Fruit fly (Drosophila melanogaster) whole organism, prepupa: ENCODE data around the gene CG6980.
A peak's percentile ranks its signal among the peaks of the same experiment; 100 is the strongest.

Source experiments
- Blimp-1 ChIP-seq: fragments of 200-800 bp; sonication (Bioruptor generic); optimal IDR thresholded peaks from 3 replicates; lab custom pipeline; 2017; ENCODE audit warnings: missing biosample characterization, missing genetic modification characterization, mild to moderate bottlenecking, moderate library complexity, missing genetic modification reagents
- CG10631 ChIP-seq: fragments of 200-800 bp; sonication (Bioruptor generic); optimal IDR thresholded peaks from 2 replicates; lab custom pipeline; 2016; ENCODE audit warnings: missing biosample characterization, missing genetic modification characterization
- CG10669 ChIP-seq: fragments of 200-800 bp; sonication (Bioruptor generic); optimal IDR thresholded peaks from 3 replicates; lab custom pipeline; 2018; ENCODE audit warnings: missing biosample characterization, mild to moderate bottlenecking, missing genetic modification characterization, moderate library complexity
- CG11294 ChIP-seq: fragments of 200-800 bp; sonication (Bioruptor generic); IDR thresholded peaks from 2 replicates; pipeline ENCODE4 v1.3.6; 2022; ENCODE audit warnings: missing biosample characterization, missing genetic modification characterization
- CG11902 ChIP-seq: fragments of 200-800 bp; sonication (Bioruptor generic); optimal IDR thresholded peaks from 3 replicates; lab custom pipeline; 2016; ENCODE audit warnings: missing biosample characterization, missing genetic modification characterization
- CG15336 ChIP-seq: fragments of 200-800 bp; sonication (Bioruptor generic); IDR thresholded peaks from 2 replicates; pipeline ENCODE4 v1.3.6; 2022; ENCODE audit warnings: missing biosample characterization, missing genetic modification characterization
- CG1621 ChIP-seq: fragments of 200-800 bp; sonication (Bioruptor generic); optimal IDR thresholded peaks from 3 replicates; lab custom pipeline; 2018; ENCODE audit warnings: missing biosample characterization, mild to moderate bottlenecking, missing genetic modification characterization
- CG16779 ChIP-seq: fragments of 200-800 bp; sonication (Bioruptor generic); optimal IDR thresholded peaks from 3 replicates; lab custom pipeline; 2017; ENCODE audit warnings: missing biosample characterization, mild to moderate bottlenecking, missing genetic modification characterization
- CG3032 ChIP-seq: fragments of 200-800 bp; optimal IDR thresholded peaks from 2 replicates; lab custom pipeline; 2019; ENCODE audit warnings: missing biosample characterization, mild to moderate bottlenecking, missing genetic modification characterization, moderate library complexity
- CG31627 ChIP-seq: fragments of 200-800 bp; sonication (Bioruptor generic); optimal IDR thresholded peaks from 3 replicates; lab custom pipeline; 2016; ENCODE audit warnings: missing biosample characterization, missing genetic modification characterization
- CG32006 ChIP-seq: fragments of 200-800 bp; sonication (Bioruptor generic); optimal IDR thresholded peaks from 3 replicates; lab custom pipeline; 2017; ENCODE audit warnings: missing biosample characterization, mild to moderate bottlenecking, missing genetic modification characterization
- CG34406 ChIP-seq: fragments of 200-800 bp; sonication (Bioruptor generic); optimal IDR thresholded peaks from 3 replicates; lab custom pipeline; 2016; ENCODE audit warnings: missing biosample characterization, missing genetic modification characterization
- CG3919 ChIP-seq: fragments of 200-800 bp; sonication (Bioruptor generic); optimal IDR thresholded peaks from 3 replicates; lab custom pipeline; 2016; ENCODE audit warnings: missing biosample characterization, missing genetic modification characterization
- CG4318 ChIP-seq: fragments of 200-800 bp; sonication (Bioruptor generic); optimal IDR thresholded peaks from 3 replicates; lab custom pipeline; 2017; ENCODE audit warnings: missing biosample characterization, mild to moderate bottlenecking, missing genetic modification characterization
- CG6163 ChIP-seq: fragments of 200-800 bp; sonication (Bioruptor generic); IDR thresholded peaks from 3 replicates; pipeline ENCODE4 v1.3.6; 2022; ENCODE audit warnings: missing biosample characterization, missing genetic modification characterization
- CG6792 ChIP-seq: fragments of 200-800 bp; sonication (Bioruptor generic); optimal IDR thresholded peaks from 3 replicates; lab custom pipeline; 2016; ENCODE audit warnings: missing biosample characterization, missing genetic modification characterization
- CG6808 ChIP-seq: fragments of 200-800 bp; sonication (Bioruptor generic); optimal IDR thresholded peaks from 3 replicates; lab custom pipeline; 2017; ENCODE audit warnings: missing biosample characterization, missing genetic modification characterization, mild to moderate bottlenecking, moderate library complexity, missing genetic modification reagents
- CG8632 ChIP-seq: fragments of 200-800 bp; sonication (Bioruptor generic); optimal IDR thresholded peaks from 3 replicates; lab custom pipeline; 2016; ENCODE audit warnings: missing biosample characterization, missing genetic modification characterization
- CG9139 ChIP-seq: fragments of 200-800 bp; sonication (Bioruptor generic); optimal IDR thresholded peaks from 3 replicates; lab custom pipeline; 2017; ENCODE audit warnings: missing biosample characterization, mild to moderate bottlenecking, missing genetic modification characterization
- Eip75B ChIP-seq: fragments of 200-800 bp; sonication (Bioruptor generic); optimal IDR thresholded peaks from 3 replicates; lab custom pipeline; 2016; ENCODE audit warnings: missing biosample characterization, missing genetic modification characterization
- Eip93F ChIP-seq: fragments of 200-800 bp; sonication (Bioruptor generic); optimal IDR thresholded peaks from 2 replicates; lab custom pipeline; 2016; ENCODE audit warnings: missing biosample characterization, mild to moderate bottlenecking, missing genetic modification characterization
- Ets21C ChIP-seq: fragments of 200-800 bp; sonication (Bioruptor generic); optimal IDR thresholded peaks from 3 replicates; lab custom pipeline; 2016; ENCODE audit warnings: missing biosample characterization, missing genetic modification characterization
- Ets96B ChIP-seq: fragments of 200-800 bp; optimal IDR thresholded peaks from 2 replicates; lab custom pipeline; 2019; ENCODE audit warnings: missing biosample characterization, mild to moderate bottlenecking, missing genetic modification characterization, moderate library complexity
- Hr38 ChIP-seq: sonication (Bioruptor generic); optimal IDR thresholded peaks from 2 replicates; lab custom pipeline; 2016; ENCODE audit warnings: missing biosample characterization, missing genetic modification characterization
- Hr39 ChIP-seq: fragments of 200-800 bp; sonication (Bioruptor generic); optimal IDR thresholded peaks from 2 replicates; lab custom pipeline; 2016; ENCODE audit warnings: missing biosample characterization, missing genetic modification characterization
- Hr4 ChIP-seq: fragments of 200-800 bp; sonication (Bioruptor generic); optimal IDR thresholded peaks from 3 replicates; lab custom pipeline; 2016; ENCODE audit warnings: missing biosample characterization, missing genetic modification characterization
- Lpt ChIP-seq: fragments of 200-800 bp; sonication (Bioruptor generic); optimal IDR thresholded peaks from 3 replicates; lab custom pipeline; 2016; ENCODE audit warnings: missing biosample characterization, missing genetic modification characterization
- Met ChIP-seq: fragments of 200-800 bp; sonication (Bioruptor generic); optimal IDR thresholded peaks from 3 replicates; lab custom pipeline; 2016; ENCODE audit warnings: missing biosample characterization, missing genetic modification characterization
- OdsH ChIP-seq: fragments of 200-800 bp; sonication (Bioruptor generic); optimal IDR thresholded peaks from 3 replicates; lab custom pipeline; 2016; ENCODE audit warnings: missing biosample characterization, missing genetic modification characterization
- Smox ChIP-seq: fragments of 200-800 bp; sonication (Bioruptor generic); optimal IDR thresholded peaks from 3 replicates; lab custom pipeline; 2016; ENCODE audit warnings: missing biosample characterization, missing genetic modification characterization
- Sox102F ChIP-seq: fragments of 200-800 bp; sonication (Bioruptor generic); optimal IDR thresholded peaks from 2 replicates; lab custom pipeline; 2016; ENCODE audit warnings: missing biosample characterization, mild to moderate bottlenecking, missing genetic modification characterization
- achi ChIP-seq: fragments of 200-800 bp; sonication (Bioruptor generic); optimal IDR thresholded peaks from 3 replicates; lab custom pipeline; 2016; ENCODE audit warnings: missing biosample characterization, missing genetic modification characterization
- acj6 ChIP-seq: fragments of 200-800 bp; sonication (Bioruptor generic); optimal IDR thresholded peaks from 3 replicates; lab custom pipeline; 2016; ENCODE audit warnings: missing biosample characterization, missing genetic modification characterization
- cyc ChIP-seq: fragments of 200-800 bp; sonication (Bioruptor generic); optimal IDR thresholded peaks from 3 replicates; lab custom pipeline; 2016; ENCODE audit warnings: missing biosample characterization, missing genetic modification characterization
- dsx ChIP-seq: fragments of 200-800 bp; optimal IDR thresholded peaks from 3 replicates; lab custom pipeline; 2019; ENCODE audit warnings: missing biosample characterization, mild to moderate bottlenecking, missing genetic modification characterization, moderate library complexity; ENCODE audit not compliant: poor library complexity, severe bottlenecking
- eg ChIP-seq: fragments of 200-800 bp; sonication (Bioruptor generic); IDR thresholded peaks from 3 replicates; pipeline ENCODE4 v1.3.6; 2022; ENCODE audit warnings: missing biosample characterization, missing genetic modification characterization
- fd59A ChIP-seq: fragments of 200-800 bp; sonication (Bioruptor generic); optimal IDR thresholded peaks from 2 replicates; lab custom pipeline; 2017; ENCODE audit warnings: missing biosample characterization, mild to moderate bottlenecking, missing genetic modification characterization, missing genetic modification reagents
- fd85E ChIP-seq: fragments of 200-800 bp; sonication (Bioruptor generic); optimal IDR thresholded peaks from 3 replicates; lab custom pipeline; 2016; ENCODE audit warnings: missing biosample characterization, missing genetic modification characterization
- fkh ChIP-seq: fragments of 200-800 bp; sonication (Bioruptor generic); optimal IDR thresholded peaks from 3 replicates; lab custom pipeline; 2017; ENCODE audit warnings: missing biosample characterization, mild to moderate bottlenecking, missing genetic modification characterization, moderate library complexity
- net ChIP-seq: fragments of 200-800 bp; sonication (Bioruptor generic); optimal IDR thresholded peaks from 3 replicates; lab custom pipeline; 2016; ENCODE audit warnings: missing biosample characterization, missing genetic modification characterization
- pdm3 ChIP-seq: fragments of 200-800 bp; sonication (Bioruptor generic); optimal IDR thresholded peaks from 3 replicates; lab custom pipeline; 2016; ENCODE audit warnings: missing biosample characterization, missing genetic modification characterization
- salr ChIP-seq, 2 experiments: fragments of 200-800 bp; sonication (Bioruptor generic); optimal IDR thresholded peaks; 3 replicates each; lab custom pipeline; 2016 to 2018; ENCODE audit warnings: missing biosample characterization in 2 of 2, missing genetic modification characterization in 2 of 2, mild to moderate bottlenecking in 1 of 2
- spab ChIP-seq: fragments of 200-800 bp; sonication (Bioruptor generic); optimal IDR thresholded peaks from 2 replicates; lab custom pipeline; 2017; ENCODE audit warnings: missing biosample characterization, mild to moderate bottlenecking, missing genetic modification characterization, missing genetic modification reagents
- ss ChIP-seq, 2 experiments: fragments of 200-800 bp; sonication (Bioruptor generic); optimal IDR thresholded peaks; 2 replicates in 1 of 2; 3 replicates in 1 of 2; lab custom pipeline; 2017 to 2018; ENCODE audit warnings: mild to moderate bottlenecking in 2 of 2, missing biosample characterization in 2 of 2, missing genetic modification characterization in 2 of 2, moderate library complexity in 1 of 2
- svp ChIP-seq: fragments of 200-800 bp; sonication (Bioruptor generic); peaks from one replicate; lab custom pipeline; 2016; ENCODE audit warnings: missing biosample characterization, missing genetic modification characterization
- vri ChIP-seq: fragments of 200-800 bp; sonication (Bioruptor generic); optimal IDR thresholded peaks from 3 replicates; lab custom pipeline; 2016; ENCODE audit warnings: missing biosample characterization, mild to moderate bottlenecking, missing genetic modification characterization

CG6980 gene

dm6 chr3R:24767667-24768340, 39.6 kb upstream of the CG6980 start (continued):
- TF ChIP-seq CG6792 (GFP tag; lab: Kevin White, UChicago) = no peak
- no peak for TF ChIP-seq Ets96B (tag; lab: Kevin White, UChicago)
- no peak for TF ChIP-seq CG11902
- no peak for TF ChIP-seq CG15336 (GFP tag; lab: Robert Waterston, UW)
- no peak for TF ChIP-seq Smox (GFP tag; lab: Kevin White, UChicago)
- no peak for TF ChIP-seq CG16779 (tag; lab: Kevin White, UChicago)
- no peak for TF ChIP-seq acj6
- TF ChIP-seq net (GFP tag; lab: Kevin White, UChicago) = no peak
- TF ChIP-seq spab (GFP tag; lab: Kevin White, UChicago) = no peak
- peak; percentile 21 for TF ChIP-seq OdsH (GFP tag; lab: Kevin White, UChicago)
- no peak for TF ChIP-seq pdm3 (GFP tag; lab: Kevin White, UChicago)
- no peak for TF ChIP-seq CG31627
- 0 out of 3 replicates have a peak, but pooled peaks have one; percentile 42 for TF ChIP-seq CG6163 (GFP tag; lab: Robert Waterston, UW)
- no peak for TF ChIP-seq Hr39
- no peak for TF ChIP-seq fd85E (GFP tag; lab: Kevin White, UChicago)
- peak; percentile 23 for TF ChIP-seq achi
- no peak for TF ChIP-seq CG32006
- TF ChIP-seq eg = no peak
- TF ChIP-seq cyc (GFP tag; lab: Kevin White, UChicago) = no peak
- TF ChIP-seq salr (GFP tag; optimal IDR thresholded peaks at IDR 0.05; lab: Kevin White, UChicago) = no peak
- peak; percentile 49 for TF ChIP-seq svp (GFP tag; lab: Kevin White, UChicago)
- TF ChIP-seq Eip93F (GFP tag; lab: Kevin White, UChicago) = no peak
- peak; percentile 55 for TF ChIP-seq Met (GFP tag; lab: Kevin White, UChicago)
- TF ChIP-seq CG3919 (GFP tag; lab: Kevin White, UChicago) = peak; percentile 29
- no peak for TF ChIP-seq ss (GFP tag; optimal IDR thresholded peaks at IDR 0.05; lab: Kevin White, UChicago)
- TF ChIP-seq CG3032 (tag; lab: Kevin White, UChicago) = no peak
- TF ChIP-seq CG9139 (GFP tag; lab: Kevin White, UChicago) = no peak
- no peak for TF ChIP-seq Hr38 (GFP tag; lab: Kevin White, UChicago)
- no peak for TF ChIP-seq CG10669 (GFP tag; lab: Kevin White, UChicago)
- peak; percentile 18 for TF ChIP-seq Lpt
- TF ChIP-seq vri (GFP tag; lab: Kevin White, UChicago) = no peak
- TF ChIP-seq CG6808 (GFP tag; lab: Kevin White, UChicago) = no peak
- TF ChIP-seq Eip75B (GFP tag; lab: Kevin White, UChicago) = peak; percentile 84
- TF ChIP-seq CG34406 (GFP tag; lab: Kevin White, UChicago) = no peak
- TF ChIP-seq Sox102F (GFP tag; lab: Kevin White, UChicago) = peak; percentile 57

- TF ChIP-seq svp (GFP tag; lab: Kevin White, UChicago) (peak; percentile 96), fd59A (GFP tag; lab: Kevin White, UChicago) (peak; percentile 81), Blimp-1 (peak; percentile 81), CG10631 (peak; percentile 97), ss (GFP tag; optimal IDR thresholded peaks at IDR 0.05; lab: Kevin White, UChicago) (peak; percentile 35 to 71), Hr4 (GFP tag; lab: Kevin White, UChicago) (peak; percentile 99), eg (peak; percentile 97), CG4318 (GFP tag; lab: Kevin White, UChicago) (peak; percentile 99), CG3919 (GFP tag; lab: Kevin White, UChicago) (peak; percentile 98), OdsH (GFP tag; lab: Kevin White, UChicago) (peak; percentile 98), CG1621 (tag; lab: Kevin White, UChicago) (peak; percentile 78), CG11902 (peak; percentile 96), acj6 (peak; percentile 98), vri (GFP tag; lab: Kevin White, UChicago) (peak; percentile 93), Ets96B (tag; lab: Kevin White, UChicago) (peak; percentile 87), CG8632 (GFP tag; lab: Kevin White, UChicago) (peak; percentile 94), CG11294 (GFP tag; lab: Robert Waterston, UW) (peak; percentile 95), dsx (peak; percentile 75), Eip93F (GFP tag; lab: Kevin White, UChicago) (peak; percentile 73), Lpt (peak; percentile 99), fkh (peak; percentile 27), Ets21C (peak; percentile 97), CG3032 (tag; lab: Kevin White, UChicago) (peak; percentile 87), net (GFP tag; lab: Kevin White, UChicago) (peak; percentile 98), Hr39 (peak; percentile 97)
Observed at dm6 chr3R:24768538-24769401, 38.7 kb upstream of the CG6980 start, which contains the start of gene CG13631. Gene CG13631, plus strand, starts transcription at chr3R:24769351.
